Fruit fly (Drosophila melanogaster): Measurements from ENCODE around the gene CG45067.

CG45067 gene

DNA sequence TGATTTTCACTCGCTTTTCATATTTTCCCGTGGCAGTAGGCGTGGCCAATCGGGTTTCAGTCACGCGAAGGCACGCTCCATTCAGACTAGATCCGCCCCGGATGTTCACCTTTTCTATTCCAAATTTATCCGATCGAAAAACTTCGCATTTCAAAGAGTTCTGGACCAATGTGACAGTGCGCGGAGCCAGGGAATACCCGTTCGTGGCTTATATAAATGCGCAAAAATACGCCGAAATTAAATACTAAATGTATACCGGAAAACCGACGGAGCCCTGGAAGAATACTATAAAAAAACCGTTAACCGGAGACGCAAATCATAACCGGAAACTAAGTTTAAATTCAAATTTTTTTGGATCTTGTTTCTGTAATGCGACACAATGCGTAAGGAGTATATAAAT, 13.3 kb upstream of the CG45067 start, which contains the start of gene promL (continued):
- peak; percentile 55 for TF ChIP-seq PHDP (tag; optimal IDR thresholded peaks at IDR 0.05)
- peak; percentile 11 for TF ChIP-seq chn (GFP tag; optimal IDR thresholded peaks at IDR 0.05)
- peak; percentile 98 for TF ChIP-seq Ets97D (GFP tag; optimal IDR thresholded peaks at IDR 0.05)
- no peak for TF ChIP-seq croc (GFP tag; conservative IDR thresholded peaks at IDR 0.05)
- peak; percentile 47; the same call in 1 of the 3 replicates for TF ChIP-seq CG11695 (GFP tag; IDR thresholded peaks at IDR 0.05)
- TF ChIP-seq CG4617 (GFP tag; optimal IDR thresholded peaks at IDR 0.05; ENCODE audit: borderline replicate concordance) = peak; percentile 74
- no peak; the same call in 1 of the 2 replicates for TF ChIP-seq ranshi (GFP tag; IDR thresholded peaks at IDR 0.05)
- no peak for TF ChIP-seq CG6689 (GFP tag; IDR thresholded peaks at IDR 0.05)
- TF ChIP-seq CG15269 (tag; optimal IDR thresholded peaks at IDR 0.05) = peak; percentile 51
- TF ChIP-seq aop (GFP tag; IDR thresholded peaks at IDR 0.05) = no peak
- peak; percentile 16 for TF ChIP-seq pum (GFP tag; optimal IDR thresholded peaks at IDR 0.05)
- no peak; the same call in 1 of the 2 replicates for TF ChIP-seq CG4360 (GFP tag; IDR thresholded peaks at IDR 0.05)
- TF ChIP-seq fd3F (GFP tag; optimal IDR thresholded peaks at IDR 0.05) = peak; percentile 10
- no peak for TF ChIP-seq Aef1 (GFP tag; IDR thresholded peaks at IDR 0.05)
- no peak for TF ChIP-seq CG32772 (GFP tag; IDR thresholded peaks at IDR 0.05)
- no peak for TF ChIP-seq CG5953 (GFP tag; IDR thresholded peaks at IDR 0.05)
- peak; percentile 42 for TF ChIP-seq p53 (GFP tag; optimal IDR thresholded peaks at IDR 0.05)
- no peak for TF ChIP-seq CG14050 (GFP tag; IDR thresholded peaks at IDR 0.05)
- TF ChIP-seq slbo (GFP tag; IDR thresholded peaks at IDR 0.05) = no peak
- no peak for TF ChIP-seq esg (GFP tag; conservative IDR thresholded peaks at IDR 0.05)
- peak; percentile 43 for TF ChIP-seq CG7556 (GFP tag; optimal IDR thresholded peaks at IDR 0.05)
- TF ChIP-seq CG12104 (GFP tag; optimal IDR thresholded peaks at IDR 0.05) = peak; percentile 59
- TF ChIP-seq NK7.1 (GFP tag; optimal IDR thresholded peaks at IDR 0.05) = peak; percentile 71
- TF ChIP-seq ftz-f1 (GFP tag; optimal IDR thresholded peaks at IDR 0.05) = peak; percentile 31
- TF ChIP-seq org-1 (GFP tag; optimal IDR thresholded peaks at IDR 0.05) = peak; percentile 40
- TF ChIP-seq caup (GFP tag; optimal IDR thresholded peaks at IDR 0.05; ENCODE audit: severe bottlenecking) = peak; percentile 76
- TF ChIP-seq CG43689 (GFP tag; IDR thresholded peaks at IDR 0.05) = no peak
- TF ChIP-seq CrebB (tag; optimal IDR thresholded peaks at IDR 0.05) = peak; percentile 70
- peak; percentile 53 for TF ChIP-seq CG1233 (GFP tag; optimal IDR thresholded peaks at IDR 0.05)
- peak; percentile 95 for TF ChIP-seq CG7928 (GFP tag; optimal IDR thresholded peaks at IDR 0.05)
- TF ChIP-seq CG11504 (tag; optimal IDR thresholded peaks at IDR 0.05) = peak; percentile 72
- peak in 1 of 3 experiments; percentile 3 for TF ChIP-seq lola (GFP tag; optimal IDR thresholded peaks at IDR 0.05)
- peak; percentile 83 for TF ChIP-seq CG1603 (tag; optimal IDR thresholded peaks at IDR 0.05)
- TF ChIP-seq cas (GFP tag; IDR thresholded peaks at IDR 0.05) = no peak
- peak; percentile 33; the same call in 1 of the 2 replicates for TF ChIP-seq CG14014 (GFP tag; IDR thresholded peaks at IDR 0.05)
- TF ChIP-seq CG3995 (GFP tag; optimal IDR thresholded peaks at IDR 0.05) = peak; percentile 22
- no peak for TF ChIP-seq Sox102F (GFP tag; optimal IDR thresholded peaks at IDR 0.05)
- TF ChIP-seq CG3281 (GFP tag; optimal IDR thresholded peaks at IDR 0.05) = peak; percentile 81
- TF ChIP-seq crol (GFP tag; IDR thresholded peaks at IDR 0.05) = no peak
- peak; percentile 69 for TF ChIP-seq HHEX (GFP tag; optimal IDR thresholded peaks at IDR 0.05)
- TF ChIP-seq H2.0 (GFP tag; IDR thresholded peaks at IDR 0.05) = no peak
- peak; percentile 82 for TF ChIP-seq E2f2 (GFP tag; IDR thresholded peaks at IDR 0.05)
- TF ChIP-seq CG12769 (tag; optimal IDR thresholded peaks at IDR 0.05) = peak; percentile 47
- peak; percentile 47 for TF ChIP-seq lilli (GFP tag; optimal IDR thresholded peaks at IDR 0.05)
- no peak for TF ChIP-seq CG11560 (tag; IDR thresholded peaks at IDR 0.05)
- TF ChIP-seq Hr3 (GFP tag; optimal IDR thresholded peaks at IDR 0.05) = no peak
- TF ChIP-seq hb (GFP tag; IDR thresholded peaks at IDR 0.05; ENCODE audit: partially characterized antibody) = no peak
- peak; percentile 59 for TF ChIP-seq sd (tag; optimal IDR thresholded peaks at IDR 0.05)
- TF ChIP-seq lov (optimal IDR thresholded peaks at IDR 0.05) = no peak
- TF ChIP-seq lov (GFP tag; IDR thresholded peaks at IDR 0.05) = peak; percentile 61; the same call in 2 of the 3 replicates
- no peak for TF ChIP-seq Gsc (GFP tag; IDR thresholded peaks at IDR 0.05)
- no peak for TF ChIP-seq Dfd (GFP tag; optimal IDR thresholded peaks at IDR 0.05)

All from whole organism, embryonic.